Worm (Caenorhabditis elegans) whole organism, mixed stage, embryonic: Measurements from ENCODE around the gene T26C5.2.

Experiments
- blmp-1 ChIP-seq: fragments of 150-350 bp; optimal IDR thresholded peaks from 2 replicates; lab custom pipeline; 2014; ENCODE audit warnings: missing biosample characterization, missing genetic modification characterization
- ces-1 ChIP-seq: fragments of 150-350 bp; optimal IDR thresholded peaks from 2 replicates; lab custom pipeline; 2014; ENCODE audit warnings: missing biosample characterization, missing genetic modification reagents, missing genetic modification characterization
- drap-1 ChIP-seq: fragments of 200-800 bp; sonication (Bioruptor generic); optimal IDR thresholded peaks from 3 replicates; lab custom pipeline; 2018; ENCODE audit warnings: mild to moderate bottlenecking, missing genetic modification characterization, missing compliant biosample characterization
- elt-3 ChIP-seq: fragments of 150-350 bp; optimal IDR thresholded peaks from 2 replicates; lab custom pipeline; 2014; ENCODE audit warnings: missing biosample characterization, missing genetic modification characterization
- hlh-1 ChIP-seq: fragments of 150-350 bp; optimal IDR thresholded peaks from 2 replicates; lab custom pipeline; 2014; ENCODE audit warnings: missing biosample characterization, missing genetic modification reagents, missing genetic modification characterization
- lin-13 ChIP-seq: fragments of 150-350 bp; optimal IDR thresholded peaks from 2 replicates; lab custom pipeline; 2014; ENCODE audit warnings: missing biosample characterization, missing genetic modification characterization
- lin-32 ChIP-seq: fragments of 200-800 bp; sonication (Bioruptor generic); optimal IDR thresholded peaks from 2 replicates; lab custom pipeline; 2018; ENCODE audit warnings: mild to moderate bottlenecking, missing genetic modification characterization, missing compliant biosample characterization
- nhr-28 ChIP-seq: fragments of 150-350 bp; optimal IDR thresholded peaks from 2 replicates; lab custom pipeline; 2014; ENCODE audit warnings: missing biosample characterization, missing genetic modification characterization
- nhr-76 ChIP-seq: sonication (generic microtip); optimal IDR thresholded peaks from 2 replicates; lab custom pipeline; 2017; ENCODE audit warnings: missing biosample characterization, missing genetic modification characterization
- sem-2 ChIP-seq: fragments of 200-800 bp; sonication (Bioruptor generic); optimal IDR thresholded peaks from 2 replicates; lab custom pipeline; 2018; ENCODE audit warnings: mild to moderate bottlenecking, missing genetic modification characterization, missing compliant biosample characterization
- snpc-4 ChIP-seq: fragments of 150-350 bp; optimal IDR thresholded peaks from 2 replicates; lab custom pipeline; 2014; ENCODE audit warnings: missing biosample characterization, missing genetic modification characterization
- unc-120 ChIP-seq: sonication (generic microtip); optimal IDR thresholded peaks from 2 replicates; lab custom pipeline; 2017; ENCODE audit warnings: missing genetic modification characterization, missing compliant biosample characterization; ENCODE audit not compliant: poor library complexity, severe bottlenecking
- unc-62 ChIP-seq: fragments of 150-350 bp; optimal IDR thresholded peaks from 2 replicates; lab custom pipeline; 2014; ENCODE audit warnings: missing biosample characterization, missing genetic modification reagents, missing genetic modification characterization
- ztf-11 ChIP-seq: fragments of 150-350 bp; optimal IDR thresholded peaks from 2 replicates; lab custom pipeline; 2014; ENCODE audit warnings: missing biosample characterization, missing genetic modification characterization

- TF ChIP-seq drap-1 (no peak), unc-62 (no peak), nhr-76 (tag; lab: Kevin White, UChicago) (no peak), ztf-11 (tag; lab: Kevin White, UChicago) (no peak), snpc-4 (tag; lab: Kevin White, UChicago) (no peak), sem-2 (no peak), nhr-28 (no peak), elt-3 (no peak), lin-13 (no peak), hlh-1 (no peak), ces-1 (GFP tag; lab: Kevin White, UChicago) (no peak), unc-120 (tag; lab: Kevin White, UChicago) (no peak), blmp-1 (tag; lab: Kevin White, UChicago) (peak; percentile 89), lin-32 (GFP tag; lab: Kevin White, UChicago) (no peak)
These were observed 530 bp upstream of the T26C5.2 start for ce11 chrII:9232493-9232892.
